Fruit fly (Drosophila melanogaster) whole organism, embryonic: ENCODE data around the gene Rad60.
A peak's percentile ranks its signal among the peaks of the same experiment; 100 is the strongest.

Experiments
- Aef1 ChIP-seq: fragments of 200-800 bp; sonication (Bioruptor generic); IDR thresholded peaks from 3 replicates; pipeline ENCODE4 v1.3.6; 2022; ENCODE audit warnings: missing biosample characterization, missing genetic modification characterization
- Atf-2 ChIP-seq: fragments of 200-800 bp; sonication (Bioruptor generic); optimal IDR thresholded peaks from 2 replicates; lab custom pipeline; 2016; ENCODE audit warnings: missing biosample characterization, missing genetic modification characterization
- B-H2 ChIP-seq: fragments of 200-800 bp; sonication (Bioruptor generic); optimal IDR thresholded peaks from 2 replicates; lab custom pipeline; 2018; ENCODE audit warnings: missing biosample characterization, mild to moderate bottlenecking, missing genetic modification characterization
- Blimp-1 ChIP-seq: fragments of 200-800 bp; sonication (Bioruptor generic); optimal IDR thresholded peaks from 3 replicates; lab custom pipeline; 2018; ENCODE audit warnings: missing biosample characterization, missing genetic modification characterization, mild to moderate bottlenecking, moderate library complexity, missing genetic modification reagents
- CG11093 ChIP-seq: fragments of 200-800 bp; sonication (Bioruptor generic); IDR thresholded peaks from 3 replicates; pipeline ENCODE4 v1.3.6; 2022; ENCODE audit warnings: missing biosample characterization, missing genetic modification characterization
- CG11723 ChIP-seq: fragments of 200-800 bp; sonication (Bioruptor generic); optimal IDR thresholded peaks from 2 replicates; lab custom pipeline; 2017; ENCODE audit warnings: missing biosample characterization, mild to moderate bottlenecking, missing genetic modification characterization
- CG12391 ChIP-seq: fragments of 200-800 bp; sonication (Bioruptor generic); optimal IDR thresholded peaks from 3 replicates; lab custom pipeline; 2018; ENCODE audit warnings: missing biosample characterization, mild to moderate bottlenecking, missing genetic modification characterization, moderate library complexity
- CG15514 ChIP-seq: fragments of 200-800 bp; sonication (Bioruptor generic); optimal IDR thresholded peaks from 3 replicates; lab custom pipeline; 2017; ENCODE audit warnings: missing biosample characterization, missing genetic modification characterization, mild to moderate bottlenecking, moderate library complexity, missing genetic modification reagents
- CG15696 ChIP-seq: fragments of 200-800 bp; sonication (Bioruptor generic); optimal IDR thresholded peaks from 2 replicates; lab custom pipeline; 2019; ENCODE audit warnings: missing biosample characterization, mild to moderate bottlenecking, missing genetic modification characterization, moderate library complexity
- CG16779 ChIP-seq: fragments of 200-800 bp; sonication (Bioruptor generic); IDR thresholded peaks from 2 replicates; pipeline ENCODE4 v1.3.6; 2022; ENCODE audit warnings: missing biosample characterization, missing genetic modification characterization
- CG17328 ChIP-seq: fragments of 200-800 bp; sonication (Bioruptor generic); IDR thresholded peaks from 2 replicates; pipeline ENCODE4 v1.3.6; 2022; ENCODE audit warnings: missing biosample characterization, missing genetic modification characterization
- CG17385 ChIP-seq: fragments of 200-800 bp; sonication (Bioruptor generic); optimal IDR thresholded peaks from 3 replicates; lab custom pipeline; 2018; ENCODE audit warnings: missing biosample characterization, mild to moderate bottlenecking, missing genetic modification characterization
- CG2120 ChIP-seq: fragments of 200-800 bp; sonication (Bioruptor generic); optimal IDR thresholded peaks from 3 replicates; lab custom pipeline; 2016; ENCODE audit warnings: missing biosample characterization, missing genetic modification characterization
- CG3065 ChIP-seq: fragments of 200-800 bp; sonication (Bioruptor generic); optimal IDR thresholded peaks from 2 replicates; lab custom pipeline; 2016; ENCODE audit warnings: missing biosample characterization, missing genetic modification characterization
- CG31388 ChIP-seq: fragments of 200-800 bp; sonication (Bioruptor generic); optimal IDR thresholded peaks from 2 replicates; lab custom pipeline; 2016; ENCODE audit warnings: missing biosample characterization, missing genetic modification characterization
- CG31441 ChIP-seq: fragments of 200-800 bp; sonication (Bioruptor generic); IDR thresholded peaks from 2 replicates; pipeline ENCODE4 v1.3.6; 2022; ENCODE audit warnings: missing biosample characterization, missing genetic modification characterization
- CG34224 ChIP-seq: fragments of 200-800 bp; sonication (Bioruptor generic); IDR thresholded peaks from 3 replicates; pipeline ENCODE4 v1.3.6; 2022; ENCODE audit warnings: missing biosample characterization, missing genetic modification characterization; ENCODE audit not compliant: partially characterized antibody
- CG42726 ChIP-seq: fragments of 200-800 bp; sonication (Bioruptor generic); IDR thresholded peaks from 2 replicates; pipeline ENCODE4 v1.3.6; 2022; ENCODE audit warnings: missing biosample characterization, missing genetic modification characterization; ENCODE audit not compliant: partially characterized antibody
- CG6254 ChIP-seq: fragments of 200-800 bp; sonication (Bioruptor generic); optimal IDR thresholded peaks from 3 replicates; lab custom pipeline; 2017; ENCODE audit warnings: mild to moderate bottlenecking, missing biosample characterization, missing genetic modification reagents, missing genetic modification characterization
- CG6765 ChIP-seq: fragments of 200-800 bp; sonication (Bioruptor generic); optimal IDR thresholded peaks from 3 replicates; lab custom pipeline; 2017; ENCODE audit warnings: missing biosample characterization, mild to moderate bottlenecking, missing genetic modification characterization
- CG6791 ChIP-seq: fragments of 200-800 bp; sonication (Bioruptor generic); IDR thresholded peaks from 3 replicates; pipeline ENCODE4 v1.3.6; 2022; ENCODE audit warnings: missing biosample characterization, missing genetic modification characterization; ENCODE audit not compliant: partially characterized antibody
- CG7357 ChIP-seq: fragments of 200-800 bp; sonication (Bioruptor generic); IDR thresholded peaks from 3 replicates; pipeline ENCODE4 v1.3.6; 2022; ENCODE audit warnings: missing biosample characterization, missing genetic modification characterization
- CG8281 ChIP-seq: fragments of 200-800 bp; sonication (Bioruptor generic); optimal IDR thresholded peaks from 2 replicates; lab custom pipeline; 2018; ENCODE audit warnings: missing biosample characterization, mild to moderate bottlenecking, missing genetic modification characterization, moderate library complexity
- CG8359 ChIP-seq: fragments of 200-800 bp; sonication (Bioruptor generic); optimal IDR thresholded peaks from 2 replicates; lab custom pipeline; 2017; ENCODE audit warnings: missing biosample characterization, mild to moderate bottlenecking, missing genetic modification characterization, borderline replicate concordance
- CG9797 ChIP-seq: fragments of 200-800 bp; sonication (Bioruptor generic); optimal IDR thresholded peaks from 3 replicates; lab custom pipeline; 2018; ENCODE audit warnings: missing biosample characterization, mild to moderate bottlenecking, missing genetic modification characterization
- ERR ChIP-seq: fragments of 200-800 bp; sonication (Bioruptor generic); optimal IDR thresholded peaks from 2 replicates; lab custom pipeline; 2016; ENCODE audit warnings: missing biosample characterization, missing genetic modification characterization
- HLH4C ChIP-seq: fragments of 200-800 bp; sonication (Bioruptor generic); IDR thresholded peaks from 3 replicates; pipeline ENCODE4 v1.3.6; 2022; ENCODE audit warnings: missing biosample characterization, missing genetic modification characterization; ENCODE audit not compliant: partially characterized antibody
- Hr3 ChIP-seq: fragments of 200-800 bp; sonication (Bioruptor generic); optimal IDR thresholded peaks from 3 replicates; lab custom pipeline; 2016; ENCODE audit warnings: missing biosample characterization, missing genetic modification characterization
- MESR4 ChIP-seq: fragments of 200-800 bp; sonication (Bioruptor generic); optimal IDR thresholded peaks from 2 replicates; lab custom pipeline; 2018; ENCODE audit warnings: missing biosample characterization, mild to moderate bottlenecking, missing genetic modification characterization, moderate library complexity
- NC2α ChIP-seq: fragments of 200-800 bp; sonication (Bioruptor generic); optimal IDR thresholded peaks from 2 replicates; lab custom pipeline; 2016; ENCODE audit warnings: missing biosample characterization, missing genetic modification characterization
- Neu2 ChIP-seq: fragments of 200-800 bp; sonication (Bioruptor generic); optimal IDR thresholded peaks from 3 replicates; lab custom pipeline; 2016; ENCODE audit warnings: missing biosample characterization, missing genetic modification characterization, borderline replicate concordance
- Pdp1 ChIP-seq, 2 experiments: fragments of 200-800 bp; sonication (Bioruptor generic); optimal IDR thresholded peaks; 3 replicates each; lab custom pipeline; 2016; ENCODE audit warnings: missing biosample characterization in 2 of 2, missing genetic modification characterization in 2 of 2, mild to moderate bottlenecking in 1 of 2, moderate library complexity in 1 of 2
- Rx ChIP-seq: fragments of 200-800 bp; sonication (Bioruptor generic); IDR thresholded peaks from 2 replicates; pipeline ENCODE4 v1.3.6; 2022; ENCODE audit warnings: missing biosample characterization, missing genetic modification characterization
- TFAM ChIP-seq: fragments of 200-800 bp; sonication (Bioruptor generic); optimal IDR thresholded peaks from 2 replicates; lab custom pipeline; 2017; ENCODE audit warnings: missing biosample characterization, missing genetic modification characterization, inconsistent platforms
- fd3F ChIP-seq: fragments of 200-800 bp; sonication (Bioruptor generic); optimal IDR thresholded peaks from 2 replicates; lab custom pipeline; 2018; ENCODE audit warnings: missing biosample characterization, mild to moderate bottlenecking, missing genetic modification characterization, moderate library complexity
- fu2 ChIP-seq: fragments of 200-800 bp; sonication (Bioruptor generic); optimal IDR thresholded peaks from 2 replicates; lab custom pipeline; 2016; ENCODE audit warnings: missing biosample characterization, missing genetic modification characterization
- gcm ChIP-seq: fragments of 200-800 bp; sonication (Bioruptor generic); optimal IDR thresholded peaks from 2 replicates; lab custom pipeline; 2019; ENCODE audit warnings: missing biosample characterization, mild to moderate bottlenecking, missing genetic modification characterization, moderate library complexity
- gcm2 ChIP-seq: fragments of 200-800 bp; sonication (Bioruptor generic); optimal IDR thresholded peaks from 2 replicates; lab custom pipeline; 2016; ENCODE audit warnings: missing biosample characterization, missing genetic modification characterization
- hbn ChIP-seq: fragments of 200-800 bp; sonication (Bioruptor generic); IDR thresholded peaks from 2 replicates; pipeline ENCODE4 v1.3.6; 2022; ENCODE audit warnings: missing biosample characterization, missing genetic modification characterization; ENCODE audit not compliant: partially characterized antibody
- jigr1 ChIP-seq: fragments of 200-800 bp; sonication (Bioruptor generic); IDR thresholded peaks from 3 replicates; pipeline ENCODE4 v1.3.6; 2022; ENCODE audit warnings: missing biosample characterization, missing genetic modification characterization
- ken ChIP-seq: fragments of 200-800 bp; sonication (Bioruptor generic); IDR thresholded peaks from 3 replicates; pipeline ENCODE4 v1.3.6; 2022; ENCODE audit warnings: missing biosample characterization, missing genetic modification characterization
- klu ChIP-seq: fragments of 200-800 bp; sonication (Bioruptor generic); IDR thresholded peaks from 2 replicates; pipeline ENCODE4 v1.3.6; 2022; ENCODE audit warnings: missing biosample characterization, missing genetic modification characterization
- mld ChIP-seq: fragments of 200-800 bp; sonication (Bioruptor generic); IDR thresholded peaks from 3 replicates; pipeline ENCODE4 v1.3.6; 2022; ENCODE audit warnings: missing biosample characterization, missing genetic modification characterization; ENCODE audit not compliant: partially characterized antibody
- otp ChIP-seq: fragments of 200-800 bp; sonication (Bioruptor generic); IDR thresholded peaks from 3 replicates; pipeline ENCODE4, ENCODE4 v1.3.6; 2022; ENCODE audit warnings: missing biosample characterization, missing genetic modification characterization
- pnt ChIP-seq: fragments of 200-800 bp; sonication (Bioruptor generic); optimal IDR thresholded peaks from 3 replicates; lab custom pipeline; 2016; ENCODE audit warnings: missing biosample characterization, missing genetic modification characterization
- sima ChIP-seq: fragments of 200-800 bp; sonication (Bioruptor generic); optimal IDR thresholded peaks from 2 replicates; lab custom pipeline; 2016; ENCODE audit warnings: missing biosample characterization, missing genetic modification characterization
- trem ChIP-seq: fragments of 200-800 bp; optimal IDR thresholded peaks from 3 replicates; lab custom pipeline; 2019; ENCODE audit warnings: missing biosample characterization, mild to moderate bottlenecking, missing genetic modification characterization, moderate library complexity
- unpg ChIP-seq: fragments of 200-800 bp; sonication (Bioruptor generic); optimal IDR thresholded peaks from 3 replicates; lab custom pipeline; 2018; ENCODE audit warnings: missing biosample characterization, mild to moderate bottlenecking, missing genetic modification characterization, moderate library complexity
- vfl ChIP-seq: fragments of 200-800 bp; sonication (Bioruptor generic); optimal IDR thresholded peaks from 2 replicates; lab custom pipeline; 2016; ENCODE audit warnings: missing biosample characterization, missing genetic modification characterization

Rad60 gene

dm6 chr3R:23214603-23215433, 36.5 kb downstream of the Rad60 start (continued):
- TF ChIP-seq Aef1 (GFP tag; lab: Robert Waterston, UW), result no peak
- no peak for TF ChIP-seq CG17385 (GFP tag; lab: Kevin White, UChicago)
- TF ChIP-seq fu2, result no peak
- no peak for TF ChIP-seq CG6254
- no peak for TF ChIP-seq hbn (GFP tag; lab: Robert Waterston, UW)
- TF ChIP-seq CG11723, result no peak
- TF ChIP-seq CG6765 (GFP tag; lab: Kevin White, UChicago), result no peak
- TF ChIP-seq otp (GFP tag; lab: Robert Waterston, UW), result no peak
- TF ChIP-seq ERR, result no peak
- no peak for TF ChIP-seq CG31388 (GFP tag; lab: Kevin White, UChicago)
- no peak for TF ChIP-seq ken
- TF ChIP-seq MESR4 (GFP tag; lab: Kevin White, UChicago), result no peak
- TF ChIP-seq B-H2 (GFP tag; lab: Kevin White, UChicago), result peak; percentile 22
- peak in 1 of 2 experiments; percentile 35 for TF ChIP-seq Pdp1 (GFP tag; optimal IDR thresholded peaks at IDR 0.05; lab: Kevin White, UChicago)
- TF ChIP-seq CG12391 (tag; lab: Kevin White, UChicago), result no peak
- no peak for TF ChIP-seq NC2α (GFP tag; lab: Kevin White, UChicago)
- no peak for TF ChIP-seq CG16779 (GFP tag; lab: Robert Waterston, UW)
- TF ChIP-seq CG15514, result peak; percentile 64
- TF ChIP-seq sima (GFP tag; lab: Kevin White, UChicago), result no peak
- no peak for TF ChIP-seq klu (GFP tag; lab: Robert Waterston, UW)
- TF ChIP-seq mld (GFP tag; lab: Robert Waterston, UW), result no peak
- no peak for TF ChIP-seq CG2120 (GFP tag; lab: Kevin White, UChicago)
- TF ChIP-seq Atf-2 (GFP tag; lab: Kevin White, UChicago), result no peak
- no peak for TF ChIP-seq CG11093 (GFP tag; lab: Robert Waterston, UW)
- no peak for TF ChIP-seq pnt (GFP tag; lab: Kevin White, UChicago)
- TF ChIP-seq CG8359, result no peak
- TF ChIP-seq fd3F (GFP tag; lab: Kevin White, UChicago), result no peak
- no peak for TF ChIP-seq CG31441
- TF ChIP-seq jigr1 (GFP tag; lab: Robert Waterston, UW), result no peak
- peak; percentile 51; the same call in 1 of the 3 replicates for TF ChIP-seq CG6791 (GFP tag; lab: Robert Waterston, UW)
- TF ChIP-seq CG34224 (GFP tag; lab: Robert Waterston, UW), result no peak
- TF ChIP-seq CG42726 (GFP tag; lab: Robert Waterston, UW), result peak; percentile 45; the same call in 1 of the 2 replicates
- peak; percentile 62 for TF ChIP-seq HLH4C (GFP tag; lab: Robert Waterston, UW)
- TF ChIP-seq CG7357, result no peak
- TF ChIP-seq Rx (GFP tag; lab: Robert Waterston, UW), result no peak
- TF ChIP-seq TFAM (GFP tag; lab: Kevin White, UChicago), result no peak
- no peak for TF ChIP-seq Hr3 (GFP tag; lab: Kevin White, UChicago)
- TF ChIP-seq trem (tag; lab: Kevin White, UChicago), result peak; percentile 65
- peak; percentile 20 for TF ChIP-seq CG9797 (GFP tag; lab: Kevin White, UChicago)
- TF ChIP-seq CG8281 (tag; lab: Kevin White, UChicago), result no peak
- TF ChIP-seq Neu2, result no peak
- TF ChIP-seq CG3065 (GFP tag; lab: Kevin White, UChicago), result no peak
- no peak for TF ChIP-seq Blimp-1
- TF ChIP-seq vfl, result no peak
- no peak for TF ChIP-seq gcm2
- no peak for TF ChIP-seq CG15696
- no peak for TF ChIP-seq unpg (GFP tag; lab: Kevin White, UChicago)
- TF ChIP-seq gcm (GFP tag; lab: Kevin White, UChicago), result no peak
- TF ChIP-seq CG17328 (GFP tag; lab: Robert Waterston, UW), result no peak
